Fruit fly (Drosophila melanogaster) whole organism, pupa: Measurements from ENCODE around the gene CG3348.

Source experiments
- CG14655 ChIP-seq: fragments of 200-800 bp; sonication (Bioruptor generic); optimal IDR thresholded peaks from 3 replicates; lab custom pipeline; 2017; ENCODE audit warnings: mild to moderate bottlenecking, missing biosample characterization, missing genetic modification reagents, missing genetic modification characterization
- CG15710 ChIP-seq: fragments of 200-800 bp; sonication (Bioruptor generic); optimal IDR thresholded peaks from 2 replicates; lab custom pipeline; 2018; ENCODE audit warnings: missing biosample characterization, mild to moderate bottlenecking, missing genetic modification characterization, moderate library complexity
- CG8159 ChIP-seq: fragments of 200-800 bp; sonication (Bioruptor generic); optimal IDR thresholded peaks from 3 replicates; lab custom pipeline; 2018; ENCODE audit warnings: missing biosample characterization, mild to moderate bottlenecking, missing genetic modification characterization, moderate library complexity
- D1 ChIP-seq: fragments of 200-800 bp; sonication (Bioruptor generic); optimal IDR thresholded peaks from 2 replicates; lab custom pipeline; 2018; ENCODE audit warnings: missing biosample characterization, mild to moderate bottlenecking, missing genetic modification characterization, moderate library complexity
- gl ChIP-seq: fragments of 200-800 bp; sonication (Bioruptor generic); optimal IDR thresholded peaks from 2 replicates; lab custom pipeline; 2018; ENCODE audit warnings: missing biosample characterization, mild to moderate bottlenecking, missing genetic modification characterization
- rn ChIP-seq: fragments of 200-800 bp; sonication (Bioruptor generic); IDR thresholded peaks from 2 replicates; pipeline ENCODE4 v1.3.6; 2022; ENCODE audit warnings: missing biosample characterization, missing genetic modification characterization

dm6 chr3R:27247892-27248291, 44.1 kb downstream of the CG3348 start, which contains the start of gene CG5984:
- TF ChIP-seq CG8159 (tag; lab: Kevin White, UChicago) (no peak), rn (GFP tag; lab: Robert Waterston, UW) (no peak), D1 (tag; lab: Kevin White, UChicago) (no peak), gl (tag; lab: Kevin White, UChicago) (no peak), CG15710 (no peak), CG14655 (GFP tag; lab: Kevin White, UChicago) (no peak)
